Fruit fly (Drosophila melanogaster) whole organism, adult: ENCODE data around the gene DIP2.

Source experiments
- CG11617 ChIP-seq: fragments of 200-800 bp; sonication (Bioruptor generic); optimal IDR thresholded peaks from 2 replicates; lab custom pipeline; 2017; ENCODE audit warnings: mild to moderate bottlenecking, missing biosample characterization, missing genetic modification reagents, missing genetic modification characterization
- CG12768 ChIP-seq: fragments of 200-800 bp; sonication (Bioruptor generic); optimal IDR thresholded peaks from 2 replicates; lab custom pipeline; 2017; ENCODE audit warnings: missing biosample characterization, missing genetic modification characterization, mild to moderate bottlenecking, moderate library complexity, missing genetic modification reagents
- CG14711 ChIP-seq: fragments of 200-800 bp; sonication (Bioruptor generic); optimal IDR thresholded peaks from 2 replicates; lab custom pipeline; 2018; ENCODE audit warnings: missing biosample characterization, mild to moderate bottlenecking, missing genetic modification characterization, moderate library complexity
- CG1620 ChIP-seq: fragments of 200-800 bp; sonication (Bioruptor generic); optimal IDR thresholded peaks from 2 replicates; lab custom pipeline; 2016; ENCODE audit warnings: missing biosample characterization, missing genetic modification characterization
- CG33017 ChIP-seq: fragments of 200-800 bp; sonication (Bioruptor generic); optimal IDR thresholded peaks from 2 replicates; lab custom pipeline; 2018; ENCODE audit warnings: missing biosample characterization, mild to moderate bottlenecking, missing genetic modification characterization, moderate library complexity
- CG5204 ChIP-seq: fragments of 200-800 bp; sonication (Bioruptor generic); optimal IDR thresholded peaks from 2 replicates; lab custom pipeline; 2016; ENCODE audit warnings: missing biosample characterization, missing genetic modification characterization
- CG7045 ChIP-seq: fragments of 200-800 bp; sonication (Bioruptor generic); optimal IDR thresholded peaks from 2 replicates; lab custom pipeline; 2017; ENCODE audit warnings: missing biosample characterization, mild to moderate bottlenecking, missing genetic modification characterization
- CG7101 ChIP-seq: fragments of 200-800 bp; sonication (Bioruptor generic); optimal IDR thresholded peaks from 2 replicates; lab custom pipeline; 2018; ENCODE audit warnings: missing biosample characterization, mild to moderate bottlenecking, missing genetic modification characterization, moderate library complexity
- Clk ChIP-seq: fragments of 200-800 bp; sonication (Bioruptor generic); optimal IDR thresholded peaks from 2 replicates; lab custom pipeline; 2017; ENCODE audit warnings: missing biosample characterization, missing genetic modification characterization
- Crg-1 ChIP-seq: fragments of 200-800 bp; sonication (Bioruptor generic); optimal IDR thresholded peaks from 2 replicates; lab custom pipeline; 2016; ENCODE audit warnings: missing biosample characterization, missing genetic modification characterization
- Hr96 ChIP-seq: fragments of 200-800 bp; sonication (Bioruptor generic); optimal IDR thresholded peaks from 2 replicates; lab custom pipeline; 2016; ENCODE audit warnings: missing biosample characterization, missing genetic modification characterization
- Mnt ChIP-seq: fragments of 200-800 bp; sonication (Bioruptor generic); optimal IDR thresholded peaks from 2 replicates; lab custom pipeline; 2016; ENCODE audit warnings: missing biosample characterization, mild to moderate bottlenecking, missing genetic modification characterization
- bab1 ChIP-seq: fragments of 200-800 bp; sonication (Bioruptor generic); optimal IDR thresholded peaks from 3 replicates; lab custom pipeline; 2019; ENCODE audit warnings: missing biosample characterization, mild to moderate bottlenecking, missing genetic modification characterization, moderate library complexity
- cic ChIP-seq: fragments of 200-800 bp; sonication (Bioruptor generic); optimal IDR thresholded peaks from 2 replicates; lab custom pipeline; 2017; ENCODE audit warnings: missing biosample characterization, mild to moderate bottlenecking, missing genetic modification characterization, moderate library complexity
- cnc ChIP-seq, 2 experiments: fragments of >200 bp; optimal IDR thresholded peaks; 2 replicates each; lab custom pipeline; 2017
- kay ChIP-seq: fragments of 200-800 bp; sonication (Bioruptor generic); peaks from one replicate; lab custom pipeline; 2016; ENCODE audit warnings: missing biosample characterization, missing genetic modification characterization, borderline replicate concordance
- ovo ChIP-seq: fragments of 200-800 bp; sonication (Bioruptor generic); optimal IDR thresholded peaks from 2 replicates; lab custom pipeline; 2016; ENCODE audit warnings: missing biosample characterization, missing genetic modification characterization
- pad ChIP-seq: fragments of 200-800 bp; sonication (Bioruptor generic); optimal IDR thresholded peaks from 3 replicates; lab custom pipeline; 2017; ENCODE audit warnings: missing biosample characterization, missing genetic modification characterization, mild to moderate bottlenecking, moderate library complexity, missing genetic modification reagents
- tj ChIP-seq: fragments of 200-800 bp; sonication (Bioruptor generic); optimal IDR thresholded peaks from 3 replicates; lab custom pipeline; 2017; ENCODE audit warnings: missing biosample characterization, mild to moderate bottlenecking, missing genetic modification characterization, moderate library complexity
- toe ChIP-seq: fragments of 200-800 bp; sonication (Bioruptor generic); optimal IDR thresholded peaks from 2 replicates; lab custom pipeline; 2016; ENCODE audit warnings: missing biosample characterization, missing genetic modification characterization

Gene DIP2

dm6 chr3L:291583-292145, 33.9 kb upstream of the DIP2 start:
- no peak for TF ChIP-seq Crg-1 (GFP tag; lab: Kevin White, UChicago)
- no peak for TF ChIP-seq ovo (GFP tag; lab: Kevin White, UChicago)
- TF ChIP-seq cic (GFP tag; lab: Kevin White, UChicago): no peak
- TF ChIP-seq pad: peak; percentile 74
- TF ChIP-seq kay (GFP tag; lab: Kevin White, UChicago): no peak
- no peak for TF ChIP-seq tj (GFP tag; lab: Kevin White, UChicago)
- TF ChIP-seq CG7101 (tag; lab: Kevin White, UChicago): no peak
- no peak for TF ChIP-seq CG12768 (GFP tag; lab: Kevin White, UChicago)

DNA sequence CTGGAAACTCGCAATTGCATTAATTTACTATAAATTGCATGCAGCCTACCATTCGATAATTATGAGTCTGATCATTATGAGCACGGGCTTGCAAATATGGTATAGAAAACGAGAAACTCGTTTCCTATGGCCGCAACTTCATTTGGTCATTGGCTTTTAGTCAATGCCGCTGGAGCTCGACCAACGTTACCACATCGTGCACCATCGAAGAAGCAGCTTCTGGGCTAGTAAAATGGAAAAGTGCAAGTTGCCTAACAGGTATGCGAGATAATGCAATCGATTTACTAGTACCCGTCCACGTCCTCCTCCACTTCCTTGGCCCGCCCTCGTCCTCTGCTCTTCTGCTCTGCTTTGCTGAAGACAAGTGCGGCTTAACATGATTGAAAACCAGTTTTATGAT, 26.5 kb upstream of the DIP2 start:
- no peak for TF ChIP-seq CG7101 (tag; lab: Kevin White, UChicago)
- no peak for TF ChIP-seq Crg-1 (GFP tag; lab: Kevin White, UChicago)
- TF ChIP-seq Mnt (GFP tag; lab: Kevin White, UChicago): no peak
- TF ChIP-seq cnc (optimal IDR thresholded peaks at IDR 0.05; lab: Kevin White, UChicago): no peak
- TF ChIP-seq CG11617 (GFP tag; lab: Kevin White, UChicago): no peak
- no peak for TF ChIP-seq CG7045
- TF ChIP-seq CG12768 (GFP tag; lab: Kevin White, UChicago): no peak
- TF ChIP-seq tj (GFP tag; lab: Kevin White, UChicago): no peak
- TF ChIP-seq Hr96 (GFP tag; lab: Kevin White, UChicago): no peak
- no peak for TF ChIP-seq pad
- TF ChIP-seq bab1: no peak
- no peak for TF ChIP-seq Clk (GFP tag; lab: Kevin White, UChicago)
- TF ChIP-seq ovo (GFP tag; lab: Kevin White, UChicago): no peak
- no peak for TF ChIP-seq CG1620 (GFP tag; lab: Kevin White, UChicago)
- TF ChIP-seq CG33017 (tag; lab: Kevin White, UChicago): no peak
- TF ChIP-seq CG14711 (tag; lab: Kevin White, UChicago): no peak
- no peak for TF ChIP-seq CG5204 (GFP tag; lab: Kevin White, UChicago)
- TF ChIP-seq cic (GFP tag; lab: Kevin White, UChicago): no peak
- no peak for TF ChIP-seq kay (GFP tag; lab: Kevin White, UChicago)

DNA sequence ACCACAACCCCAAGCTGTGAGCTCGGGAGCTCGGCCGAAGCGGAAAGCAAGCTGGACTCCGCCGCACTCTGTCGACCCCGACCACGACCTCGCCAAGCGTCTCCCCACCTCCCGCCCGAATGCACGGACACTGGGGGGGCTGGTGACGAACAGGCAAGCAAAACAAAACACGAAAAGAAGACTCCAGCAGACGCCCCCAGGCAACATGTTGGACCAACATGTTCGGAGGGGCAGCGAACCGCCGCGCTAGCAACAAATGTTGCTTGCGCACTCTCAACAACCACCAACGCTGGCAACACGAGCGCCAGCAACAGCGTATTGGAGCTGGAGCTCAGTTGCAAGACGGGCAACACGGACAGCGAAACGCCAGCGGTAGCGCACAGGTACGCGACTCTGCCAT, 24.5 kb upstream of the DIP2 start:
- TF ChIP-seq CG5204 (GFP tag; lab: Kevin White, UChicago) (no peak), pad (peak; percentile 73)

DNA sequence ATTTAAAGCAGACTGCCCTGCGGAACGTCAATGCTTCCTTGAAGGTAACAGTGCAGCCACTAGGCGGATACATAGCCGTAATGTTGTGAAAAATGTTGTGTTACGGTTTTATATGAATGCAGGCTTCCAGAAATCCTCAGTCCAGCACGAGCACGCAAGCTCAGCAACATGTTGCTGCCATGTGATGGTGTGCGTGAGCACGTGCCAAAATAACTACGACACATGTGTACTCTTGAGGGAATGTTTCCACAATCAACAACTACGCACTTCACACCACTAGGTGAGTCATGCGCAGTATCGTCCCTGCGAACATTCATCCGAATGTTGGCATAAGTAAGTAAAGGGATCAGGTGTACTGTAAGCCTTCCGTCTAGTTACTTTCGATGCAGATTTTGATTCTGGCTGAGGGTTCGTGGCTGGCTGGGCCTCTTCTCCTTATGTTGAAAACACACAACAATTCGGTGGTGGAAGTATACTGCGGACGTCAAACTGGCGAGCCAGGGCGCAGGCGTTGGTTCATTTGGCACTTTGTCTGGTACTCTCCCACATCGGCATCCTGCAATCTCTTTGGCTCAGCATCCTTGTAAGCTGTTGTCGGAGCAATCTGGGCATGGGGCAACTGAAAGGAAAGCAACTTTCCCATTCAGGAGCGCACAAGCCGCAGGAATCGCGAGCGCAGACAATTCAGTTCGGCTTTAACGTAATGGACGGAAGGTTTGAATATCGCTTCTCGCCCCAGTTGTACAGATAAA, 19.2 kb upstream of the DIP2 start, which contains the start of gene RhoGEF3:
TSS of gene RhoGEF3 (plus strand) at position 702 of the 752 bp plus-strand sequence.
- no peak for TF ChIP-seq Hr96 (GFP tag; lab: Kevin White, UChicago)
- peak; percentile 25 for TF ChIP-seq Mnt (GFP tag; lab: Kevin White, UChicago)

- TF ChIP-seq cnc (optimal IDR thresholded peaks at IDR 0.05; lab: Kevin White, UChicago): no peak
- no peak for TF ChIP-seq CG11617 (GFP tag; lab: Kevin White, UChicago)
- no peak for TF ChIP-seq Mnt (GFP tag; lab: Kevin White, UChicago)
- TF ChIP-seq kay (GFP tag; lab: Kevin White, UChicago): no peak
- TF ChIP-seq CG14711 (tag; lab: Kevin White, UChicago): no peak
- TF ChIP-seq CG7101 (tag; lab: Kevin White, UChicago): no peak
- TF ChIP-seq CG12768 (GFP tag; lab: Kevin White, UChicago): no peak
- TF ChIP-seq CG7045: no peak
- no peak for TF ChIP-seq CG5204 (GFP tag; lab: Kevin White, UChicago)
- TF ChIP-seq Crg-1 (GFP tag; lab: Kevin White, UChicago): no peak
- no peak for TF ChIP-seq pad
- no peak for TF ChIP-seq toe (GFP tag; lab: Kevin White, UChicago)
- TF ChIP-seq cic (GFP tag; lab: Kevin White, UChicago): no peak
- no peak for TF ChIP-seq ovo (GFP tag; lab: Kevin White, UChicago)
- no peak for TF ChIP-seq CG1620 (GFP tag; lab: Kevin White, UChicago)
- no peak for TF ChIP-seq CG33017 (tag; lab: Kevin White, UChicago)
- no peak for TF ChIP-seq Clk (GFP tag; lab: Kevin White, UChicago)
- TF ChIP-seq Hr96 (GFP tag; lab: Kevin White, UChicago): no peak
- no peak for TF ChIP-seq bab1
These were observed 17.1 kb upstream of the DIP2 start, which contains the start of gene ttm2 for dm6 chr3L:274855-275254. Gene ttm2 (plus strand): TSS chr3L:275155.

DNA sequence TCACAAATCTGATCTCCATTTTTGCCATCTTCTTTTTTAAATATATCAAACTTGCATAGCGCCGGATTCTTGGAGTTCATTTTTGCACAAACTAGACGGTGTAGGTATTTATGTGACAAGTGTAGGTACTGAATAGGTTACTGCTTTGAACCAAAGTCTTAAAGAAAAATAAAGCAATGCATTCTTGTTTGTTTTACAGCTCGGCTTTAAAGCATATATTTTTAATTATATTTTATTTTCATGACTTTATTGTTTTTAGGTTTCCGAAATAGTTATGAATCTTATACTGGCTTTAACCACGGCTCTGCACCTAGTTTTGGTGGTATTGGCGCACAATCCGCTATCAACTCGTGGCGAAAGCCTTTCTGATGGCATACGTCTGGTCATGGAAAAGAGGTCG, 15.5 kb upstream of the DIP2 start, which contains the start of gene CG32845:
TSS of gene CG32845 (minus strand) at position 101 of the 400 bp plus-strand sequence.
- TF ChIP-seq Mnt (GFP tag; lab: Kevin White, UChicago) (no peak), ovo (GFP tag; lab: Kevin White, UChicago) (no peak), CG5204 (GFP tag; lab: Kevin White, UChicago) (no peak), CG11617 (GFP tag; lab: Kevin White, UChicago) (no peak), cnc (optimal IDR thresholded peaks at IDR 0.05; lab: Kevin White, UChicago) (no peak), tj (GFP tag; lab: Kevin White, UChicago) (no peak), toe (GFP tag; lab: Kevin White, UChicago) (no peak), bab1 (no peak), CG12768 (GFP tag; lab: Kevin White, UChicago) (no peak), Hr96 (GFP tag; lab: Kevin White, UChicago) (no peak)
